Fruit fly (Drosophila melanogaster) whole organism, embryonic: ENCODE data around the gene CG44261.

Experiments used
- Atf-2 ChIP-seq: fragments of 200-800 bp; sonication (Bioruptor generic); optimal IDR thresholded peaks from 2 replicates; lab custom pipeline; 2016; ENCODE audit warnings: missing biosample characterization, missing genetic modification characterization
- CG10209 ChIP-seq: fragments of 200-800 bp; sonication (Bioruptor generic); optimal IDR thresholded peaks from 3 replicates; lab custom pipeline; 2017; ENCODE audit warnings: missing biosample characterization, mild to moderate bottlenecking, missing genetic modification characterization, missing genetic modification reagents
- CG10267 ChIP-seq: fragments of 200-800 bp; sonication (Bioruptor generic); optimal IDR thresholded peaks from 2 replicates; lab custom pipeline; 2018; ENCODE audit warnings: missing biosample characterization, mild to moderate bottlenecking, missing genetic modification characterization, moderate library complexity
- CG10274 ChIP-seq: fragments of 200-800 bp; sonication (Bioruptor generic); optimal IDR thresholded peaks from 3 replicates; lab custom pipeline; 2017; ENCODE audit warnings: missing biosample characterization, mild to moderate bottlenecking, missing genetic modification characterization
- CG10979 ChIP-seq: fragments of 200-800 bp; sonication (Bioruptor generic); optimal IDR thresholded peaks from 2 replicates; lab custom pipeline; 2018; ENCODE audit warnings: missing biosample characterization, mild to moderate bottlenecking, missing genetic modification characterization, moderate library complexity
- CG11093 ChIP-seq: fragments of 200-800 bp; sonication (Bioruptor generic); IDR thresholded peaks from 3 replicates; pipeline ENCODE4 v1.3.6; 2022; ENCODE audit warnings: missing biosample characterization, missing genetic modification characterization
- CG11504 ChIP-seq: fragments of 200-800 bp; sonication (Bioruptor generic); optimal IDR thresholded peaks from 3 replicates; lab custom pipeline; 2019; ENCODE audit warnings: missing biosample characterization, mild to moderate bottlenecking, missing genetic modification characterization, moderate library complexity
- CG11560 ChIP-seq: fragments of 200-800 bp; sonication (Bioruptor generic); IDR thresholded peaks from 3 replicates; pipeline ENCODE4 v1.3.6; 2022; ENCODE audit warnings: missing biosample characterization, missing genetic modification characterization
- CG12155 ChIP-seq: fragments of 200-800 bp; sonication (Bioruptor generic); optimal IDR thresholded peaks from 3 replicates; lab custom pipeline; 2016; ENCODE audit warnings: missing biosample characterization, missing genetic modification characterization
- CG15514 ChIP-seq: fragments of 200-800 bp; sonication (Bioruptor generic); optimal IDR thresholded peaks from 3 replicates; lab custom pipeline; 2017; ENCODE audit warnings: missing biosample characterization, missing genetic modification characterization, mild to moderate bottlenecking, moderate library complexity, missing genetic modification reagents
- CG16813 ChIP-seq: fragments of 200-800 bp; sonication (Bioruptor generic); IDR thresholded peaks from 3 replicates; pipeline ENCODE4 v1.3.6; 2022; ENCODE audit warnings: missing biosample characterization, missing genetic modification characterization; ENCODE audit not compliant: partially characterized antibody
- CG17361 ChIP-seq: fragments of 200-800 bp; sonication (Bioruptor generic); IDR thresholded peaks from 3 replicates; pipeline ENCODE4 v1.3.6; 2022; ENCODE audit warnings: missing biosample characterization, missing genetic modification characterization
- CG18011 ChIP-seq: fragments of 200-800 bp; sonication (Bioruptor generic); optimal IDR thresholded peaks from 2 replicates; lab custom pipeline; 2017; ENCODE audit warnings: missing biosample characterization, missing genetic modification characterization, mild to moderate bottlenecking, moderate library complexity, missing genotype
- CG18476 ChIP-seq: fragments of 200-800 bp; sonication (Bioruptor generic); optimal IDR thresholded peaks from 2 replicates; lab custom pipeline; 2016; ENCODE audit warnings: missing biosample characterization, mild to moderate bottlenecking, missing genetic modification characterization
- CG2199 ChIP-seq: fragments of 200-800 bp; sonication (Bioruptor generic); IDR thresholded peaks from 3 replicates; pipeline ENCODE4 v1.3.6; 2022; ENCODE audit warnings: missing biosample characterization, missing genetic modification characterization
- CG32767 ChIP-seq: fragments of 200-800 bp; sonication (Bioruptor generic); IDR thresholded peaks from 2 replicates; pipeline ENCODE4 v1.3.6; 2022; ENCODE audit warnings: missing biosample characterization, missing genetic modification characterization
- CG4282 ChIP-seq: fragments of 200-800 bp; sonication (Bioruptor generic); optimal IDR thresholded peaks from 2 replicates; lab custom pipeline; 2016; ENCODE audit warnings: missing biosample characterization, missing genetic modification characterization
- CG6791 ChIP-seq: fragments of 200-800 bp; sonication (Bioruptor generic); IDR thresholded peaks from 3 replicates; pipeline ENCODE4 v1.3.6; 2022; ENCODE audit warnings: missing biosample characterization, missing genetic modification characterization; ENCODE audit not compliant: partially characterized antibody
- CG7372 ChIP-seq: fragments of 200-800 bp; sonication (Bioruptor generic); IDR thresholded peaks from 2 replicates; pipeline ENCODE4 v1.3.6; 2022; ENCODE audit warnings: missing biosample characterization, missing genetic modification characterization
- CG7786 ChIP-seq: fragments of 200-800 bp; sonication (Bioruptor generic); optimal IDR thresholded peaks from 2 replicates; lab custom pipeline; 2016; ENCODE audit warnings: missing biosample characterization, missing genetic modification characterization
- CG8290 ChIP-seq, 3 experiments: fragments of 200-800 bp; sonication (Bioruptor generic); optimal IDR thresholded peaks; 2 replicates each; lab custom pipeline; 2016 to 2019; ENCODE audit warnings: missing biosample characterization in 3 of 3, missing genetic modification characterization in 3 of 3, mild to moderate bottlenecking in 2 of 3, moderate library complexity in 1 of 3
- CG9876 ChIP-seq: fragments of 200-800 bp; sonication (Bioruptor generic); optimal IDR thresholded peaks from 2 replicates; lab custom pipeline; 2016; ENCODE audit warnings: missing biosample characterization, missing genetic modification characterization
- CrebB ChIP-seq: fragments of 200-800 bp; sonication (Bioruptor generic); optimal IDR thresholded peaks from 3 replicates; lab custom pipeline; 2018; ENCODE audit warnings: missing biosample characterization, mild to moderate bottlenecking, missing genetic modification characterization
- Hr51 ChIP-seq, 2 experiments: fragments of 200-800 bp; sonication (Bioruptor generic); optimal IDR thresholded peaks; 2 replicates in 1 of 2; 3 replicates in 1 of 2; lab custom pipeline; 2016 to 2018; ENCODE audit warnings: missing biosample characterization in 2 of 2, missing genetic modification characterization in 2 of 2, mild to moderate bottlenecking in 1 of 2, moderate library complexity in 1 of 2
- MESR4 ChIP-seq: fragments of 200-800 bp; sonication (Bioruptor generic); optimal IDR thresholded peaks from 2 replicates; lab custom pipeline; 2018; ENCODE audit warnings: missing biosample characterization, mild to moderate bottlenecking, missing genetic modification characterization, moderate library complexity
- Meics ChIP-seq: fragments of 200-800 bp; sonication (Bioruptor generic); optimal IDR thresholded peaks from 2 replicates; lab custom pipeline; 2017; ENCODE audit warnings: missing biosample characterization, mild to moderate bottlenecking, missing genetic modification characterization
- Mrtf ChIP-seq: fragments of 200-800 bp; sonication (Bioruptor generic); IDR thresholded peaks from 3 replicates; pipeline ENCODE4 v1.3.6; 2022; ENCODE audit warnings: missing biosample characterization, missing genetic modification characterization
- NC2β ChIP-seq: fragments of 200-800 bp; sonication (Bioruptor generic); optimal IDR thresholded peaks from 2 replicates; lab custom pipeline; 2016; ENCODE audit warnings: missing biosample characterization, missing genetic modification characterization
- Nf-YB ChIP-seq: fragments of 200-800 bp; sonication (Bioruptor generic); optimal IDR thresholded peaks from 3 replicates; lab custom pipeline; 2019; ENCODE audit warnings: missing biosample characterization, mild to moderate bottlenecking, missing genetic modification characterization, moderate library complexity
- Nf-YC ChIP-seq: fragments of 200-800 bp; optimal IDR thresholded peaks from 3 replicates; lab custom pipeline; 2019; ENCODE audit warnings: missing biosample characterization, mild to moderate bottlenecking, missing genetic modification characterization, moderate library complexity
- Optix ChIP-seq: fragments of 200-800 bp; sonication (Bioruptor generic); IDR thresholded peaks from 3 replicates; pipeline ENCODE4 v1.3.6; 2022; ENCODE audit warnings: missing biosample characterization, missing genetic modification characterization
- Rfx ChIP-seq: fragments of 200-800 bp; sonication (Bioruptor generic); IDR thresholded peaks from 2 replicates; pipeline ENCODE4 v1.3.6; 2022; ENCODE audit warnings: missing biosample characterization, missing genetic modification characterization
- Side ChIP-seq: fragments of 200-800 bp; sonication (Bioruptor generic); optimal IDR thresholded peaks from 2 replicates; lab custom pipeline; 2016; ENCODE audit warnings: missing biosample characterization, missing genetic modification characterization
- Sox102F ChIP-seq: fragments of 200-800 bp; sonication (Bioruptor generic); optimal IDR thresholded peaks from 2 replicates; lab custom pipeline; 2018; ENCODE audit warnings: missing biosample characterization, mild to moderate bottlenecking, missing genetic modification characterization, moderate library complexity
- YL-1 ChIP-seq: fragments of 200-800 bp; sonication (Bioruptor generic); optimal IDR thresholded peaks from 3 replicates; lab custom pipeline; 2017; ENCODE audit warnings: missing biosample characterization, mild to moderate bottlenecking, missing genetic modification characterization
- bsh ChIP-seq, 2 experiments: fragments of 200-800 bp; sonication (Bioruptor generic); optimal IDR thresholded peaks; 2 replicates each; lab custom pipeline; 2017 to 2018; ENCODE audit warnings: mild to moderate bottlenecking in 2 of 2, missing biosample characterization in 2 of 2, missing genetic modification characterization in 2 of 2, moderate library complexity in 1 of 2
- cwo ChIP-seq: fragments of 200-800 bp; sonication (Bioruptor generic); optimal IDR thresholded peaks from 3 replicates; lab custom pipeline; 2017; ENCODE audit warnings: missing biosample characterization, missing genetic modification characterization, mild to moderate bottlenecking, moderate library complexity, missing genetic modification reagents
- dimm ChIP-seq: fragments of 200-800 bp; sonication (Bioruptor generic); IDR thresholded peaks from 2 replicates; pipeline ENCODE4 v1.3.6; 2022; ENCODE audit warnings: missing biosample characterization, missing genetic modification characterization
- disco-r ChIP-seq: fragments of 200-800 bp; sonication (Bioruptor generic); optimal IDR thresholded peaks from 2 replicates; lab custom pipeline; 2016; ENCODE audit warnings: missing biosample characterization, missing genetic modification characterization
- dmrt11E ChIP-seq: fragments of 200-800 bp; sonication (Bioruptor generic); optimal IDR thresholded peaks from 3 replicates; lab custom pipeline; 2018; ENCODE audit warnings: missing biosample characterization, mild to moderate bottlenecking, missing genetic modification characterization, moderate library complexity
- dpn ChIP-seq, 2 experiments: fragments of 200-800 bp; sonication (Bioruptor generic); optimal IDR thresholded peaks; 3 replicates each; lab custom pipeline; 2016; ENCODE audit warnings: missing biosample characterization in 2 of 2, missing genetic modification characterization in 2 of 2
- ewg ChIP-seq: fragments of 200-800 bp; sonication (Bioruptor generic); optimal IDR thresholded peaks from 3 replicates; lab custom pipeline; 2017; ENCODE audit warnings: mild to moderate bottlenecking, missing biosample characterization, missing genetic modification reagents, missing genetic modification characterization
- gce ChIP-seq: fragments of 200-800 bp; sonication (Bioruptor generic); IDR thresholded peaks from 3 replicates; pipeline ENCODE4 v1.3.6; 2022; ENCODE audit warnings: missing biosample characterization, missing genetic modification characterization
- hb ChIP-seq: fragments of 200-800 bp; sonication (Bioruptor generic); IDR thresholded peaks from 3 replicates; pipeline ENCODE4 v1.3.6; 2022; ENCODE audit warnings: missing biosample characterization, missing genetic modification characterization; ENCODE audit not compliant: partially characterized antibody
- klu ChIP-seq: fragments of 200-800 bp; sonication (Bioruptor generic); IDR thresholded peaks from 2 replicates; pipeline ENCODE4 v1.3.6; 2022; ENCODE audit warnings: missing biosample characterization, missing genetic modification characterization
- sqz ChIP-seq: fragments of 200-800 bp; sonication (Bioruptor generic); optimal IDR thresholded peaks from 3 replicates; lab custom pipeline; 2018; ENCODE audit warnings: missing biosample characterization, mild to moderate bottlenecking, missing genetic modification characterization
- trh ChIP-seq: fragments of 200-800 bp; sonication (Bioruptor generic); optimal IDR thresholded peaks from 2 replicates; lab custom pipeline; 2016; ENCODE audit warnings: missing biosample characterization, missing genetic modification characterization
- ttk ChIP-seq: fragments of 200-800 bp; sonication (Bioruptor generic); IDR thresholded peaks from 2 replicates; pipeline ENCODE4 v2.1.2; 2022; ENCODE audit warnings: missing biosample characterization, missing genetic modification characterization
- usp ChIP-seq: fragments of >200 bp; optimal IDR thresholded peaks from 2 replicates; lab custom pipeline; 2017; ENCODE audit warnings: missing biosample characterization, missing genetic modification characterization
- vvl ChIP-seq: fragments of 200-800 bp; sonication (Bioruptor generic); IDR thresholded peaks from 2 replicates; pipeline ENCODE4 v1.3.6; 2022; ENCODE audit warnings: missing biosample characterization, missing genetic modification characterization

CG44261 gene

DNA sequence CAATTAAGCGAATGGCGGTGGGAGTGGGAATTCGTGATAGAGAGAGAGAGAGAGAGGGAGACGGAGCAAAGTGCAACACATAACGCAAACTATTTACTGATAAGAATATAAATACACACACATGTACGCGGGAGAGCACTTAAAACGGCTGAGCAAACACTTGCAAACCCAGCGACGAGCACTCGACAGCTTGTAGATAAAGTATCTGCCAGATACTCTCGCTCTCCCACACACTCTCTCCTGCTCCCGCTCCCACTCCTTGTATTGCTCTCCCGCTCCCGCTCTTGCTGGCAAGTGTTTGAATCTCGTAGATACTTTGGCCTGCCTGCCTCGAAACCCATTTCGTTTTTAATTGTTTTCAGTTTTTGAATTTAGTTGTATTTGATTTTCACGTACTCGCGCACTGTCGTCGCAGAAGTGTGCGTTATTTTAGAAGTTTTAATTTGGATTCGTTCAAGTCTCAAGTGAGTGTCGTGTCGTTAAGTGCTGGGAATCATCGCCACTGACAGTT is 20.3 kb upstream of the CG44261 start (continued):
- TF ChIP-seq ewg (GFP tag; lab: Kevin White, UChicago) (no peak), CG10274 (no peak), CG10267 (tag; lab: Kevin White, UChicago) (no peak), CG9876 (GFP tag; lab: Kevin White, UChicago) (no peak), CG18476 (GFP tag; lab: Kevin White, UChicago) (no peak), gce (GFP tag; lab: Robert Waterston, UW) (peak; percentile 36; the same call in 1 of the 3 replicates), NC2β (GFP tag; lab: Kevin White, UChicago) (no peak), CG18011 (peak; percentile 16), vvl (GFP tag; lab: Robert Waterston, UW) (peak; percentile 43; the same call in 1 of the 2 replicates), YL-1 (peak; percentile 57), bsh (GFP tag; optimal IDR thresholded peaks at IDR 0.05; lab: Kevin White, UChicago) (peak; percentile 34 to 80), dpn (GFP tag; optimal IDR thresholded peaks at IDR 0.05; lab: Kevin White, UChicago) (no peak), dmrt11E (tag; lab: Kevin White, UChicago) (no peak), CG32767 (GFP tag; lab: Robert Waterston, UW) (peak; percentile 62; the same call in 1 of the 2 replicates), Sox102F (no peak), cwo (GFP tag; lab: Kevin White, UChicago) (peak; percentile 23), CG11093 (no peak), Nf-YC (tag; lab: Kevin White, UChicago) (peak; percentile 24), trh (GFP tag; lab: Kevin White, UChicago) (no peak), CG10979 (tag; lab: Kevin White, UChicago) (no peak), Hr51 (GFP tag; optimal IDR thresholded peaks at IDR 0.05; lab: Kevin White, UChicago) (no peak), Mrtf (GFP tag; lab: Robert Waterston, UW) (no peak), Meics (peak; percentile 38), Nf-YB (GFP tag; lab: Kevin White, UChicago) (peak; percentile 22), CG7786 (no peak), CG8290 (GFP tag; optimal IDR thresholded peaks at IDR 0.05; lab: Kevin White, UChicago) (no peak), CG8290 (tag; optimal IDR thresholded peaks at IDR 0.05; lab: Kevin White, UChicago) (peak; percentile 48 to 65), Optix (GFP tag; lab: Robert Waterston, UW) (no peak), dimm (GFP tag; lab: Robert Waterston, UW) (no peak), CG15514 (peak; percentile 40), CG12155 (GFP tag; lab: Kevin White, UChicago) (no peak), CG11560 (tag; lab: Robert Waterston, UW) (no peak), CrebB (peak; percentile 76), Atf-2 (GFP tag; lab: Kevin White, UChicago) (no peak), CG6791 (GFP tag; lab: Robert Waterston, UW) (no peak), CG16813 (no peak), CG7372 (GFP tag; lab: Robert Waterston, UW) (no peak), CG11504 (peak; percentile 27), klu (GFP tag; lab: Robert Waterston, UW) (no peak), usp (no peak), ttk (GFP tag; lab: Robert Waterston, UW) (no peak), MESR4 (GFP tag; lab: Kevin White, UChicago) (no peak), hb (GFP tag; lab: Robert Waterston, UW) (no peak), CG4282 (GFP tag; lab: Kevin White, UChicago) (no peak), Side (peak; percentile 41), Rfx (GFP tag; lab: Robert Waterston, UW) (peak; percentile 29; the same call in 1 of the 2 replicates), CG10209 (GFP tag; lab: Kevin White, UChicago) (peak; percentile 14), CG17361 (GFP tag; lab: Robert Waterston, UW) (no peak), disco-r (GFP tag; lab: Kevin White, UChicago) (no peak), sqz (GFP tag; lab: Kevin White, UChicago) (peak; percentile 76), CG2199 (GFP tag; lab: Robert Waterston, UW) (peak; percentile 25; the same call in 1 of the 3 replicates)
